Fruit fly (Drosophila melanogaster): ENCODE measurements around the gene Blos3.

Blos3 gene

DNA sequence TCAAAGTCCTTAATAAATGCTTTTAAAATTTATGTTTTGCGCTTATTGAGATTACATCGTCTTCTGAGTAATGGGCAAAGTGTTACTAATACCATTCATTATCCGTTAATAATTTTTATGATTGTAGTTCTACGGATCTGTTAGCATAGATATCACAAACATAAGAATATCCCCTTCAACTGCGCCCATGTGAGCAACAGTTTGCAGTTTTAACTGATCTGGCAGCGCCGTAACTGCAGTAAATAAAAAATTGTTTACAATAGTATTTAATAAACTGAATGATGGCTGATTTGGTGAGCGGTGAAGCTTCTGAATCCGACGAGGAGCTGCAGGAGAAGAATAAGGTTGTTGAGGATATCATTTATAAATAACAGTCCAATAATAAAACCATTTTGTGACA is at the start of gene Blos3 (continued):
- TF ChIP-seq lov (optimal IDR thresholded peaks at IDR 0.05) (no peak), lov (GFP tag; IDR thresholded peaks at IDR 0.05) (no peak), gem (tag; optimal IDR thresholded peaks at IDR 0.05) (peak; percentile 76), CG4360 (GFP tag; IDR thresholded peaks at IDR 0.05) (no peak), CG11696 (GFP tag; IDR thresholded peaks at IDR 0.05) (no peak), schlank (tag; optimal IDR thresholded peaks at IDR 0.05) (no peak), crc (GFP tag; optimal IDR thresholded peaks at IDR 0.05) (peak; percentile 29), unpg (GFP tag; optimal IDR thresholded peaks at IDR 0.05) (no peak), emc (GFP tag; optimal IDR thresholded peaks at IDR 0.05) (peak; percentile 26), ap (GFP tag; IDR thresholded peaks at IDR 0.05) (0 out of 2 replicates have a peak, but pooled peaks have one; percentile 7), GATAe (GFP tag; conservative IDR thresholded peaks at IDR 0.05) (no peak), sob (GFP tag; IDR thresholded peaks at IDR 0.05) (no peak), run (tag; optimal IDR thresholded peaks at IDR 0.05) (no peak), CG12219 (GFP tag; optimal IDR thresholded peaks at IDR 0.05) (peak; percentile 9), CG4854 (GFP tag; optimal IDR thresholded peaks at IDR 0.05) (peak; percentile 52), HmgD (GFP tag; optimal IDR thresholded peaks at IDR 0.05) (no peak), NC2β (GFP tag; optimal IDR thresholded peaks at IDR 0.05) (peak; percentile 68), jumu (GFP tag; optimal IDR thresholded peaks at IDR 0.05) (peak; percentile 53), CG11247 (GFP tag; IDR thresholded peaks at IDR 0.05) (no peak), peb (GFP tag; IDR thresholded peaks at IDR 0.05) (no peak), sna (GFP tag; IDR thresholded peaks at IDR 0.05; ENCODE audit: partially characterized antibody) (no peak), pzg (GFP tag; optimal IDR thresholded peaks at IDR 0.05) (peak; percentile 22), CG17385 (GFP tag; optimal IDR thresholded peaks at IDR 0.05) (peak; percentile 3), CG12769 (tag; optimal IDR thresholded peaks at IDR 0.05) (no peak), Fer3 (tag; optimal IDR thresholded peaks at IDR 0.05) (no peak), CG5953 (GFP tag; IDR thresholded peaks at IDR 0.05) (no peak), D19A (tag; optimal IDR thresholded peaks at IDR 0.05) (no peak), D (optimal IDR thresholded peaks at IDR 0.05) (no peak), D (GFP tag; optimal IDR thresholded peaks at IDR 0.05) (no peak), CG11695 (GFP tag; IDR thresholded peaks at IDR 0.05) (peak; percentile 22; the same call in 1 of the 3 replicates), z (GFP tag; IDR thresholded peaks at IDR 0.05) (no peak), ci (GFP tag; IDR thresholded peaks at IDR 0.05) (no peak), CG13775 (GFP tag; optimal IDR thresholded peaks at IDR 0.05) (peak; percentile 15), CG14014 (GFP tag; IDR thresholded peaks at IDR 0.05) (0 out of 2 replicates have a peak, but pooled peaks have one; percentile 10), Med (GFP tag) (peak; percentile 93), eve (GFP tag; optimal IDR thresholded peaks at IDR 0.05) (no peak), chn (GFP tag; optimal IDR thresholded peaks at IDR 0.05) (peak; percentile 52), Optix (GFP tag; IDR thresholded peaks at IDR 0.05) (no peak; the same call in 2 of the 3 replicates), CG6254 (GFP tag; optimal IDR thresholded peaks at IDR 0.05) (no peak), row (GFP tag; IDR thresholded peaks at IDR 0.05) (peak; percentile 67), CG3163 (GFP tag; optimal IDR thresholded peaks at IDR 0.05) (peak; percentile 12), aop (GFP tag; IDR thresholded peaks at IDR 0.05) (no peak), CG43689 (GFP tag; IDR thresholded peaks at IDR 0.05) (no peak), CG12391 (tag; optimal IDR thresholded peaks at IDR 0.05) (peak; percentile 56), NFAT (GFP tag; IDR thresholded peaks at IDR 0.05) (peak; percentile 16; the same call in 1 of the 2 replicates), Doc2 (GFP tag; IDR thresholded peaks at IDR 0.05) (no peak), nmo (GFP tag; optimal IDR thresholded peaks at IDR 0.05) (peak; percentile 11), twi (tag; optimal IDR thresholded peaks at IDR 0.05) (no peak), ham (GFP tag; IDR thresholded peaks at IDR 0.05) (no peak), Sry-β (GFP tag; optimal IDR thresholded peaks at IDR 0.05) (no peak), HLH3B (GFP tag; IDR thresholded peaks at IDR 0.05) (peak; percentile 35), Jarid2 (GFP tag; optimal IDR thresholded peaks at IDR 0.05) (no peak), H15 (GFP tag; IDR thresholded peaks at IDR 0.05) (0 out of 3 replicates have a peak, but pooled peaks have one; percentile 33)
